Worm (Caenorhabditis elegans) whole organism, L4 larva: ENCODE data around the gene metl-9.

Experiments
- R02D3.7 ChIP-seq: fragments of 150-350 bp; sonication (generic microtip); optimal IDR thresholded peaks from 3 replicates; lab custom pipeline; 2014; ENCODE audit warnings: missing biosample characterization, missing genetic modification characterization
- Y5F2A.4 ChIP-seq: fragments of 200-800 bp; sonication (Bioruptor generic); optimal IDR thresholded peaks from 2 replicates; lab custom pipeline; 2018; ENCODE audit warnings: mild to moderate bottlenecking, missing genetic modification characterization, missing compliant biosample characterization
- ZK337.2 ChIP-seq: fragments of 200-800 bp; sonication (Bioruptor generic); IDR thresholded peaks from 2 replicates; pipeline ENCODE4 v1.3.6; 2022; ENCODE audit warnings: missing genetic modification reagents, missing genetic modification characterization, missing compliant biosample characterization
- aha-1 ChIP-seq: fragments of 150-350 bp; peaks from one replicate; lab custom pipeline; 2014; ENCODE audit warnings: missing biosample characterization, missing genetic modification characterization
- ama-1 ChIP-seq: fragments of 150-350 bp; optimal IDR thresholded peaks from 2 replicates; lab custom pipeline; 2014; ENCODE audit warnings: inconsistent platforms, mixed read lengths
- attf-4 ChIP-seq: sonication (generic microtip); optimal IDR thresholded peaks from 3 replicates; lab custom pipeline; 2017; ENCODE audit warnings: missing biosample characterization, missing genetic modification characterization
- ceh-62 ChIP-seq: sonication (generic microtip); optimal IDR thresholded peaks from 2 replicates; lab custom pipeline; 2017; ENCODE audit warnings: missing biosample characterization, missing genetic modification characterization
- ces-1 ChIP-seq: fragments of 150-350 bp; sonication (generic microtip); optimal IDR thresholded peaks from 4 replicates; lab custom pipeline; 2014; ENCODE audit warnings: missing biosample characterization, missing genetic modification reagents, missing genetic modification characterization
- cey-2 ChIP-seq: sonication (generic microtip); optimal IDR thresholded peaks from 3 replicates; lab custom pipeline; 2017; ENCODE audit warnings: missing genetic modification characterization, mild to moderate bottlenecking, missing compliant biosample characterization, antibody characterized with exemption, borderline replicate concordance; ENCODE audit not compliant: insufficient read depth
- ctbp-1 ChIP-seq: fragments of 200-800 bp; sonication (Bioruptor generic); IDR thresholded peaks from 2 replicates; pipeline ENCODE4 v1.3.6; 2022; ENCODE audit warnings: missing genetic modification reagents, missing genetic modification characterization, missing compliant biosample characterization
- daf-12 ChIP-seq: fragments of 150-350 bp; optimal IDR thresholded peaks from 2 replicates; lab custom pipeline; 2014; ENCODE audit warnings: missing biosample characterization, missing genetic modification reagents, missing genetic modification characterization
- daf-16 ChIP-seq, 3 experiments: sonication (generic microtip); optimal IDR thresholded peaks; 2 replicates each; lab custom pipeline; 2016 to 2017; ENCODE audit warnings: missing genetic modification characterization in 3 of 3, missing genetic modification reagents in 3 of 3, mild to moderate bottlenecking in 2 of 3, missing compliant biosample characterization in 2 of 3, missing biosample characterization in 1 of 3, moderate library complexity in 1 of 3
- daf-19 ChIP-seq: fragments of 200-800 bp; sonication (Bioruptor generic); conservative IDR thresholded peaks from 2 replicates; pipeline ENCODE4 v1.3.6; 2022; ENCODE audit warnings: missing genetic modification characterization, missing compliant biosample characterization
- gei-8 ChIP-seq: fragments of 200-800 bp; sonication (Bioruptor generic); optimal IDR thresholded peaks from 2 replicates; lab custom pipeline; 2018; ENCODE audit warnings: mild to moderate bottlenecking, missing genetic modification characterization, missing compliant biosample characterization
- hlh-11 ChIP-seq: fragments of 200-800 bp; sonication (Bioruptor generic); optimal IDR thresholded peaks from 2 replicates; lab custom pipeline; 2018; ENCODE audit warnings: mild to moderate bottlenecking, missing genetic modification characterization, missing compliant biosample characterization
- hlh-30 ChIP-seq: sonication (generic microtip); optimal IDR thresholded peaks from 2 replicates; lab custom pipeline; 2017; ENCODE audit warnings: antibody characterized with exemption, mild to moderate bottlenecking, missing genetic modification characterization, missing compliant biosample characterization; ENCODE audit not compliant: insufficient read depth
- lin-13 ChIP-seq: fragments of 150-350 bp; optimal IDR thresholded peaks from 2 replicates; lab custom pipeline; 2014; ENCODE audit warnings: missing biosample characterization, missing genetic modification reagents, missing genetic modification characterization
- lin-29 ChIP-seq: fragments of 200-800 bp; sonication (Bioruptor generic); IDR thresholded peaks from 2 replicates; pipeline ENCODE4 v1.3.6; 2022; ENCODE audit warnings: missing genetic modification reagents, missing genetic modification characterization, missing compliant biosample characterization
- lin-39 ChIP-seq: fragments of 150-350 bp; optimal IDR thresholded peaks from 2 replicates; lab custom pipeline; 2014; ENCODE audit warnings: missing biosample characterization, missing genetic modification reagents, missing genetic modification characterization
- madf-9 ChIP-seq: fragments of 200-800 bp; sonication (Bioruptor generic); conservative IDR thresholded peaks from 2 replicates; pipeline ENCODE4 v1.3.6; 2022; ENCODE audit warnings: missing genetic modification reagents, missing genetic modification characterization, missing compliant biosample characterization
- nhr-102 ChIP-seq: sonication (generic microtip); optimal IDR thresholded peaks from 2 replicates; lab custom pipeline; 2016; ENCODE audit warnings: mild to moderate bottlenecking, missing genetic modification characterization, moderate library complexity, missing compliant biosample characterization
- nhr-11 ChIP-seq: fragments of 150-350 bp; optimal IDR thresholded peaks from 2 replicates; lab custom pipeline; 2014; ENCODE audit warnings: missing biosample characterization, missing genetic modification characterization
- nhr-111 ChIP-seq: fragments of 200-800 bp; sonication (Bioruptor generic); optimal IDR thresholded peaks from 2 replicates; lab custom pipeline; 2018; ENCODE audit warnings: mild to moderate bottlenecking, missing genetic modification characterization, missing compliant biosample characterization
- nhr-25 ChIP-seq: sonication (generic microtip); optimal IDR thresholded peaks from 2 replicates; lab custom pipeline; 2017; ENCODE audit warnings: missing genetic modification characterization, mild to moderate bottlenecking, missing compliant biosample characterization, antibody characterized with exemption, moderate library complexity, borderline replicate concordance; ENCODE audit not compliant: insufficient read depth
- nhr-42 ChIP-seq: fragments of 200-800 bp; sonication (Bioruptor generic); IDR thresholded peaks from 2 replicates; pipeline ENCODE4 v1.3.6; 2022; ENCODE audit warnings: missing genetic modification characterization, missing compliant biosample characterization
- nhr-6 ChIP-seq: fragments of 150-350 bp; optimal IDR thresholded peaks from 2 replicates; lab custom pipeline; 2014; ENCODE audit warnings: missing biosample characterization, missing genetic modification characterization
- nhr-76 ChIP-seq: fragments of 150-350 bp; optimal IDR thresholded peaks from 2 replicates; lab custom pipeline; 2014; ENCODE audit warnings: missing biosample characterization, missing genetic modification characterization
- nhr-77 ChIP-seq: fragments of 150-350 bp; optimal IDR thresholded peaks from 2 replicates; lab custom pipeline; 2014; ENCODE audit warnings: missing biosample characterization, missing genetic modification characterization
- php-3 ChIP-seq: fragments of 200-800 bp; sonication (Bioruptor generic); IDR thresholded peaks from 2 replicates; pipeline ENCODE4 v1.3.6; 2022; ENCODE audit warnings: missing genetic modification reagents, missing genetic modification characterization, missing compliant biosample characterization
- rbr-2 ChIP-seq: sonication (generic microtip); optimal IDR thresholded peaks from 2 replicates; lab custom pipeline; 2016; ENCODE audit warnings: missing genotype, missing genetic modification characterization, missing compliant biosample characterization
- set-16 ChIP-seq: fragments of 200-800 bp; sonication (Bioruptor generic); IDR thresholded peaks from 2 replicates; pipeline ENCODE4 v1.3.6; 2022; ENCODE audit warnings: missing genetic modification reagents, missing genetic modification characterization, missing compliant biosample characterization
- skn-1 ChIP-seq: fragments of 150-350 bp; optimal IDR thresholded peaks from 2 replicates; lab custom pipeline; 2014; ENCODE audit warnings: missing biosample characterization, missing genetic modification characterization
- snpc-4 ChIP-seq: fragments of 150-350 bp; optimal IDR thresholded peaks from 2 replicates; lab custom pipeline; 2014; ENCODE audit warnings: missing biosample characterization, missing genetic modification characterization
- tag-97 ChIP-seq: fragments of 200-800 bp; sonication (Bioruptor generic); IDR thresholded peaks from 2 replicates; pipeline ENCODE4 v1.3.6; 2022; ENCODE audit warnings: missing genetic modification characterization, missing compliant biosample characterization
- tra-1 ChIP-seq: fragments of 200-800 bp; sonication (Bioruptor generic); IDR thresholded peaks from 2 replicates; pipeline ENCODE4 v1.3.6; 2022; ENCODE audit warnings: missing genetic modification reagents, missing genetic modification characterization, missing compliant biosample characterization
- unc-62 ChIP-seq, 3 experiments: fragments of 150-350 bp in 1 of 3; sonication (generic microtip); optimal IDR thresholded peaks in 2 of 3; peaks in 1 of 3; 1 replicate in 1 of 3; 2 replicates in 2 of 3; lab custom pipeline; 2014 to 2017; ENCODE audit warnings: missing biosample characterization in 3 of 3, missing genetic modification characterization in 3 of 3, missing genetic modification reagents in 3 of 3, missing genotype in 1 of 3
- vab-7 ChIP-seq: fragments of 200-800 bp; sonication (Bioruptor generic); IDR thresholded peaks from 2 replicates; pipeline ENCODE4 v1.3.6; 2022; ENCODE audit warnings: missing genetic modification reagents, missing genetic modification characterization, missing compliant biosample characterization
- zag-1 ChIP-seq: fragments of 150-350 bp; optimal IDR thresholded peaks from 2 replicates; lab custom pipeline; 2014; ENCODE audit warnings: missing biosample characterization, missing genetic modification characterization
- zip-11 ChIP-seq: fragments of 200-800 bp; sonication (Bioruptor generic); IDR thresholded peaks from 2 replicates; pipeline ENCODE4 v1.3.6; 2022; ENCODE audit warnings: missing genetic modification characterization, missing compliant biosample characterization

metl-9 gene

DNA sequence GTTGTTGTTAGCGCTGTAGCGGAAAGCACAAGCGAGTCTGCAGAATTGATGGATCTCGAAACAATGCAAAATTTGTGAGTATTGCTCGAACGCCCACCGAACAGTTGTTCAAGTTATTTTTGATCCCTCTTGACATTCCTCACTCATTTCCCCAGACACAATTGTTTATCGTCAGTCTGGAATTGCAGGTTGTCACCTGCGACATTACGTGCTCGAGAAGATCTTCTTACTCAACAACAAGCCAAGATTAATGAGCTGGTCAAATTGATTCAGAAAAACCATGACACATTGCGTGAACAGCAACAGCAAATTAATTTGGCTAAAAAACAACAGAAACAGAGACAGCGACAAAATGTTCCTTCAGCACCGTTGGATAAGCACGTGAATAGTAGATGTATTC is 22.9 kb upstream of the metl-9 start:
- no peak for TF ChIP-seq hlh-30
- no peak for TF ChIP-seq cey-2
- TF ChIP-seq rbr-2 (tag; lab: Kevin White, UChicago) = no peak
- peak in 1 of 2 experiments; percentile 95 for TF ChIP-seq daf-16 (GFP tag; optimal IDR thresholded peaks at IDR 0.05; lab: Kevin White, UChicago)
- no peak for TF ChIP-seq daf-16 (tag; optimal IDR thresholded peaks at IDR 0.05; lab: Kevin White, UChicago)
- no peak for TF ChIP-seq ZK337.2 (GFP tag; lab: Robert Waterston, UW)
- peak; percentile 21 for TF ChIP-seq nhr-11 (tag; lab: Kevin White, UChicago)
- TF ChIP-seq nhr-42 (GFP tag; lab: Robert Waterston, UW) = no peak

DNA sequence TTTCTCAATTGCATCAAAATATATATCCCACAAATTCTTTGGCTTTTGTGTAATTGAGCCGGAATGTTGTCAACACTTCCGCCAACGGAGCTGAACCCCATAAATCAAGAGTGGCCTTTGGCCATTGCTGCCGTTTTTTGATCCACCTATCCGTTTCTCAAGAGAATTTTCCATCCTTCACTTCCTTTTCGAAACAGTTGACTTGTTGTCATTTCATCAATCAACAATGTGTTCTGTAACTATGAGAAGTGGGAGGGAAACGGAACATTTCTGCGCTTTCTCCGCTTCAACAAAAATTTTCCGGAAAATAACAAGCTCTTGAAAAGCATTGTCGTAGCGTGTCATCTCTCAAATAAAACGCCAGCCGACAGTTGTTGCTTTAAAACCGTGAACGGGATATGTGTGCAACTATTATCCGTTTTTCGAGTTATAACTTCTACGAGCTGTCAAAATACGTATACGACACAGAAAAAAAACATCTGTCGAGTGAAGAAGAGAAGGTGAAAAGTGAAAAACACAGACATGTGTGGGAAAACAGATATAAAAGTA is 20.9 kb upstream of the metl-9 start:
- TF ChIP-seq nhr-11 (tag; lab: Kevin White, UChicago) = peak; percentile 80
- TF ChIP-seq daf-16 (GFP tag; optimal IDR thresholded peaks at IDR 0.05; lab: Kevin White, UChicago) = peak in 1 of 2 experiments; percentile 95
- no peak for TF ChIP-seq daf-16 (tag; optimal IDR thresholded peaks at IDR 0.05; lab: Kevin White, UChicago)
- TF ChIP-seq unc-62 (GFP tag; optimal IDR thresholded peaks at IDR 0.05 in 1 of 2; lab: Kevin White, UChicago) = peak in 1 of 2 experiments; percentile 60
- no peak for TF ChIP-seq unc-62 (tag; optimal IDR thresholded peaks at IDR 0.05; lab: Kevin White, UChicago)
- no peak for TF ChIP-seq lin-13 (GFP tag; lab: Kevin White, UChicago)
- peak; percentile 12 for TF ChIP-seq hlh-11 (tag; lab: Kevin White, UChicago)

DNA sequence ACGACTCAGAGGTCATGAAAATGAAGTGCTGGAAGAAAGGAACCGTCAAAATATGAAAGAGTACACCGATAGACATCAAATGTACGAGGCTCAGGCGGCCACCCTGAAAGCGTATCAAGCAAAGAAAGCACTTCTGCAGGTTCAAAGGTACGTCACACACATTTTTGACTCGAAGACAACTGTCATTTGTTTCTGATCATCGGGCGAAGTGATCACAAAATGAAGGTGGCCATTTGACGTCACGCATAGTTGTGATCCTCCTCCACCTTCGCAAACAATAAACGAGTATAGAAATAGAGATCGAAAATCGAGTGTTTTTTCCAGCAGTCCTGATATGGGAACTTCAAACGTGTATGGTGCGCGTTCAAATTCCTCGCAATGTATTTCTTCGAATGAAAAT is 20.3 kb upstream of the metl-9 start:
- TF ChIP-seq aha-1 = no peak
- TF ChIP-seq ces-1 = no peak
- TF ChIP-seq gei-8 (GFP tag; lab: Kevin White, UChicago) = no peak
- no peak for TF ChIP-seq set-16 (GFP tag; lab: Robert Waterston, UW)
- TF ChIP-seq zag-1 (tag; lab: Kevin White, UChicago) = no peak
- no peak for TF ChIP-seq vab-7 (GFP tag; lab: Robert Waterston, UW)
- TF ChIP-seq nhr-42 (GFP tag; lab: Robert Waterston, UW) = no peak
- no peak for TF ChIP-seq nhr-6
- no peak for TF ChIP-seq daf-12 (tag; lab: Kevin White, UChicago)
- TF ChIP-seq nhr-77 (tag; lab: Kevin White, UChicago) = no peak
- TF ChIP-seq tra-1 (GFP tag; lab: Robert Waterston, UW) = no peak
- no peak for TF ChIP-seq nhr-102 (tag; lab: Kevin White, UChicago)
- TF ChIP-seq ctbp-1 (GFP tag; lab: Robert Waterston, UW) = no peak
- TF ChIP-seq R02D3.7 (tag; lab: Kevin White, UChicago) = no peak
- no peak for TF ChIP-seq ceh-62 (tag; lab: Kevin White, UChicago)
- no peak for TF ChIP-seq snpc-4 (tag; lab: Kevin White, UChicago)
- TF ChIP-seq nhr-25 (tag; lab: Kevin White, UChicago) = no peak

- peak in 1 of 2 experiments; percentile 99 for TF ChIP-seq daf-16 (GFP tag; optimal IDR thresholded peaks at IDR 0.05; lab: Kevin White, UChicago)
- no peak for TF ChIP-seq daf-16 (tag; optimal IDR thresholded peaks at IDR 0.05; lab: Kevin White, UChicago)
- TF ChIP-seq hlh-11 (tag; lab: Kevin White, UChicago) = peak; percentile 17
- peak; percentile 19 for TF ChIP-seq nhr-11 (tag; lab: Kevin White, UChicago)
- no peak for TF ChIP-seq Y5F2A.4
Measured at ce11 chrX:5197440-5197839, 18.5 kb upstream of the metl-9 start.

DNA sequence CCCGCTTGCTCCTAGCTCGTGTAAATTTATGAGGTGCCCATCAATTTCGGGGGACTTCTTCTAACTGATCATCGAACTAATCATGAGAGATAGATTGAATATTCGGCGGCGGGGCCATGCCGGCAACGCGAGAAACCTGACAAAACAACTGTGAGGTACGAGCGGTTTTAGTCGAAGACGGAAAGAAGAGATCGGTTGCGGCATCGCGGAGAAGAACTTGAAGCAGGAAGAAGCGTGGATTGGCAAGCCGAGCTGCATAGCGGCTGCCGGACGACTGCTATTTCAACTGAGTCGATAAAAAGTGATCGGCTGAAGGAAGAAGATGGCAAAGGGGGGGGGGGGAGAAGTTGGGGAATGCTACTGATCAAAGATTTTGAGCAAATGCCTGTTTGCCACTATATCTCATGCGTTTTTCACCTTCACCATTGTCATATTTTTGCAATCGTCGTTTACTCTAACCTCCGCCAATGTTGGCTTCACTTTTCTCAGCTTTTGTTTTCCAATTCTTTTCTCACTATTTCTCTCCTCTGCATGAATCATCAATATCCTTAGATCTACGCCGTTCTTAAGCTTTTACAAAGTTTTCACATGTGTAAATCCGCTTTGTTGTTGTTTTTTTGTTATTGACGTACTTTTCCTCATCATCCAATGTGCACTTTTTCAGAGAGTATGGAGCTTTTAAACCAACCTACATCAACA is 16.7 kb upstream of the metl-9 start, which contains the start of gene pqn-62:
pqn-62 (plus strand) TSS at position 649 of the 699 bp plus-strand sequence.
- TF ChIP-seq aha-1 = peak; percentile 74
- peak; percentile 47 for TF ChIP-seq hlh-11 (tag; lab: Kevin White, UChicago)
- no peak for TF ChIP-seq daf-19
- no peak for TF ChIP-seq skn-1 (tag; lab: Kevin White, UChicago)
- no peak for TF ChIP-seq hlh-30
- TF ChIP-seq zip-11 (GFP tag; lab: Robert Waterston, UW) = no peak
- TF ChIP-seq nhr-111 (GFP tag; lab: Kevin White, UChicago) = no peak
- TF ChIP-seq tag-97 (GFP tag; lab: Robert Waterston, UW) = no peak
- no peak for TF ChIP-seq nhr-6
- no peak for TF ChIP-seq attf-4 (tag; lab: Kevin White, UChicago)
- TF ChIP-seq vab-7 (GFP tag; lab: Robert Waterston, UW) = no peak
- TF ChIP-seq unc-62 (GFP tag; optimal IDR thresholded peaks at IDR 0.05 in 1 of 2; lab: Kevin White, UChicago) = no peak
- no peak for TF ChIP-seq unc-62 (tag; optimal IDR thresholded peaks at IDR 0.05; lab: Kevin White, UChicago)
- no peak for TF ChIP-seq lin-29 (GFP tag; lab: Robert Waterston, UW)
- TF ChIP-seq ama-1 = no peak
- TF ChIP-seq lin-39 (tag; lab: Kevin White, UChicago) = no peak
- no peak for TF ChIP-seq nhr-76 (tag; lab: Kevin White, UChicago)
- TF ChIP-seq tra-1 (GFP tag; lab: Robert Waterston, UW) = 0 out of 2 replicates have a peak, but pooled peaks have one; percentile 6
- TF ChIP-seq php-3 = no peak
- TF ChIP-seq madf-9 (GFP tag; lab: Robert Waterston, UW) = no peak
